Fruit fly (Drosophila melanogaster): ENCODE data around the gene CG8833.

Gene CG8833

dm6 chr3L:13912777-13913176 lies 16.0 kb downstream of the CG8833 start (continued):
- TF ChIP-seq CG2678 (tag; optimal IDR thresholded peaks at IDR 0.05) (peak; percentile 53), cas (GFP tag; IDR thresholded peaks at IDR 0.05) (no peak), CG10274 (GFP tag; optimal IDR thresholded peaks at IDR 0.05) (no peak), CG8478 (optimal IDR thresholded peaks at IDR 0.05) (no peak), sob (GFP tag; IDR thresholded peaks at IDR 0.05) (peak; percentile 73), gem (tag; optimal IDR thresholded peaks at IDR 0.05) (peak; percentile 25), Dfd (GFP tag; optimal IDR thresholded peaks at IDR 0.05) (no peak), Scr (GFP tag; IDR thresholded peaks at IDR 0.05; ENCODE audit: partially characterized antibody) (no peak), BtbVII (GFP tag; optimal IDR thresholded peaks at IDR 0.05) (peak; percentile 57), salm (tag; optimal IDR thresholded peaks at IDR 0.05) (no peak), CG1603 (tag; optimal IDR thresholded peaks at IDR 0.05) (no peak), Hmr (GFP tag; optimal IDR thresholded peaks at IDR 0.05) (peak; percentile 60), CG3726 (GFP tag; IDR thresholded peaks at IDR 0.05) (no peak), CG3281 (GFP tag; optimal IDR thresholded peaks at IDR 0.05) (peak; percentile 64), CG12659 (GFP tag; optimal IDR thresholded peaks at IDR 0.05) (peak; percentile 33), Sry-β (GFP tag; optimal IDR thresholded peaks at IDR 0.05) (no peak), CG3163 (GFP tag; optimal IDR thresholded peaks at IDR 0.05) (no peak), hth (optimal IDR thresholded peaks at IDR 0.05) (no peak), CG14710 (tag; optimal IDR thresholded peaks at IDR 0.05) (no peak), scrt (GFP tag; optimal IDR thresholded peaks at IDR 0.05) (peak; percentile 5), CrebB (tag; optimal IDR thresholded peaks at IDR 0.05) (peak; percentile 21), hbn (GFP tag; IDR thresholded peaks at IDR 0.05; ENCODE audit: partially characterized antibody) (no peak), pfk (GFP tag; optimal IDR thresholded peaks at IDR 0.05) (no peak), peb (GFP tag; IDR thresholded peaks at IDR 0.05) (no peak), psq (GFP tag; optimal IDR thresholded peaks at IDR 0.05) (no peak), gsb (GFP tag; IDR thresholded peaks at IDR 0.05) (0 out of 2 replicates have a peak, but pooled peaks have one; percentile 29), sim (GFP tag; IDR thresholded peaks at IDR 0.05) (no peak), amos (GFP tag; IDR thresholded peaks at IDR 0.05; ENCODE audit: partially characterized antibody) (no peak), CG10979 (tag; optimal IDR thresholded peaks at IDR 0.05) (no peak), HHEX (GFP tag; optimal IDR thresholded peaks at IDR 0.05) (peak; percentile 58), CG4328 (GFP tag; optimal IDR thresholded peaks at IDR 0.05) (no peak), CG6175 (GFP tag; IDR thresholded peaks at IDR 0.05) (no peak), CG13775 (GFP tag; optimal IDR thresholded peaks at IDR 0.05) (no peak), Med (GFP tag) (peak; percentile 66), seq (GFP tag; IDR thresholded peaks at IDR 0.05) (peak; percentile 61; the same call in 1 of the 2 replicates), CG18599 (GFP tag; optimal IDR thresholded peaks at IDR 0.05) (peak; percentile 75), tio (GFP tag; optimal IDR thresholded peaks at IDR 0.05) (no peak)

dm6 chr3L:13911649-13912260 lies 17.0 kb downstream of the CG8833 start:
- peak; percentile 85 for TF ChIP-seq CG7839 (tag; optimal IDR thresholded peaks at IDR 0.05)
- peak; percentile 47 for TF ChIP-seq CG1529 (GFP tag; optimal IDR thresholded peaks at IDR 0.05)
- peak; percentile 71 for TF ChIP-seq fd96Cb (tag; optimal IDR thresholded peaks at IDR 0.05)
- TF ChIP-seq sc (optimal IDR thresholded peaks at IDR 0.05) = no peak
- peak; percentile 58 for TF ChIP-seq sc (GFP tag; optimal IDR thresholded peaks at IDR 0.05)
- peak; percentile 20 for TF ChIP-seq CG16815 (GFP tag; optimal IDR thresholded peaks at IDR 0.05)
- TF ChIP-seq CG30431 (GFP tag; optimal IDR thresholded peaks at IDR 0.05) = peak; percentile 53
- peak; percentile 86 for TF ChIP-seq CG11695 (GFP tag; IDR thresholded peaks at IDR 0.05)
- peak; percentile 19 for TF ChIP-seq CG13775 (GFP tag; optimal IDR thresholded peaks at IDR 0.05)
- TF ChIP-seq ci (GFP tag; IDR thresholded peaks at IDR 0.05) = 0 out of 3 replicates have a peak, but pooled peaks have one; percentile 42
- TF ChIP-seq otp (GFP tag; IDR thresholded peaks at IDR 0.05) = no peak
- peak; percentile 75 for TF ChIP-seq CG9437 (GFP tag; optimal IDR thresholded peaks at IDR 0.05)
- peak; percentile 3 for TF ChIP-seq CG6854 (GFP tag; optimal IDR thresholded peaks at IDR 0.05)
- TF ChIP-seq CG13624 (GFP tag; optimal IDR thresholded peaks at IDR 0.05) = peak; percentile 0
- peak; percentile 53 for TF ChIP-seq salm (tag; optimal IDR thresholded peaks at IDR 0.05)
- TF ChIP-seq CG8388 (GFP tag; optimal IDR thresholded peaks at IDR 0.05) = peak; percentile 70

All from whole organism, embryonic.